Fruit fly (Drosophila melanogaster): ENCODE data around the gene 5-HT2B.

Gene 5-HT2B

DNA sequence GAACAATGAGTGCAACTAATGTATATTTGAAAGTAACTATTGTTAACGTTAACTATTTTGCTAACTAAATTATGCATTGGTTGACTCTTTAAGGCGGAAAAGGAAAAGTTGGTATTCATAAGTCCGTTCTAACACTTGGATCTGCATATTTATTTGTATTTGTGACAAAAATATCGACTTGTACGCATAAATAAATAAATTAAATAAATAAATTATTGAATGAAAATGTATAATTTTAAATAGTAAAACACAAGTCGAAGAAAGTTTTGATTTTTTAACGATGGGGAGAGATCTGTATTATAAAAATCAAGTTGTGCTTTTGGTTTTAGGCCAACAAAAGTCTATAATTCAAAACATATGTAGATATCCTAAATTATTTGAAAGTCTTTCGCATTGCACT lies 89.6 kb downstream of the 5-HT2B start, which contains the start of gene CG8036:
Gene CG8036, plus strand, starts transcription at position 301 of the 400 bp plus-strand sequence.
- TF ChIP-seq Abd-B (GFP tag; optimal IDR thresholded peaks at IDR 0.05) (no peak), rgr (GFP tag; optimal IDR thresholded peaks at IDR 0.05) (no peak), brk (GFP tag; optimal IDR thresholded peaks at IDR 0.05) (no peak), usp (GFP tag; optimal IDR thresholded peaks at IDR 0.05) (no peak), Rel (GFP tag; optimal IDR thresholded peaks at IDR 0.05) (no peak), Rel (tag; optimal IDR thresholded peaks at IDR 0.05) (no peak), HLH106 (tag; optimal IDR thresholded peaks at IDR 0.05) (no peak), Vsx2 (GFP tag; optimal IDR thresholded peaks at IDR 0.05; ENCODE audit: partially characterized antibody) (no peak), Dfd (GFP tag; optimal IDR thresholded peaks at IDR 0.05) (no peak), br (GFP tag; optimal IDR thresholded peaks at IDR 0.05) (no peak), pan (optimal IDR thresholded peaks at IDR 0.05) (no peak), dsf (GFP tag; optimal IDR thresholded peaks at IDR 0.05; ENCODE audit: borderline replicate concordance) (no peak), CG9705 (GFP tag; optimal IDR thresholded peaks at IDR 0.05) (no peak), h (GFP tag; optimal IDR thresholded peaks at IDR 0.05) (no peak), jim (GFP tag; optimal IDR thresholded peaks at IDR 0.05) (no peak), CrebA (GFP tag; optimal IDR thresholded peaks at IDR 0.05; ENCODE audit: borderline replicate concordance) (no peak)

DNA sequence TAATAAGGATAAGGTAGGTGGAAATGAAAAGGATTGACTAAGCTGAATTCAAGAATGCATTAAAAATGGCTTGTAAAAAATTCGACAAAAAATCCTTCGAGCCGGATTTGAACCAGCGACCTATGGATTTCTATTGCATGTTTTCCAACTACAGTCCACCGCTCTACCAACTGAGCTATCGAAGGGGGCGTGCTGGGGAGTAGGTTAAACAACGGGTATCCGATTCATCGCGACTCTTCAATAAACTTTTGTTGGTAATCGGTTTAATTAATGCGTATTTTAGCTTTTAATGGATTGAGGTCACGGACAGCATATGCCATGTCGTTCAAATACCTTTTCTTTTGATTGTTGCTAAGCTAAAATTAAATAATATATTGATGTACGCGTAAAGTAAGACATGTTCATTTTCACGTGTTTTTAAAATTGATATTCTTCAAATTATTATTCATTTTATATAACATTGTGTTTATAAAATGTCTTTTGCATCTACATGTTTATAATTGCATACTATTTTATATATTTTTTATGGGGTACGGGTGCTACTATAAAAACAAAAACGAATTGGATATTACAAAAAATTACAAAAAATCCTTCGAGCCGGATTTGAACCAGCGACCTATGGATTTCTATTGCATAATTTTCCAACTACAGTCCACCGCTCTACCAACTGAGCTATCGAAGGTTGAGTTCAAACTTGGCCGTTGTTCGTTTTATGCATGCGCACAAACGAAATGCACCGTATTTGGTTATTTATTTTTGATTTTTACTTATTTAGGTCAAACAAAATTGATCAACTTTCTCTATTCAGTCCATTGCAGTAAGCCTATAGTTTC lies 90.2 kb downstream of the 5-HT2B start:
- TF ChIP-seq dl (GFP tag; optimal IDR thresholded peaks at IDR 0.05; ENCODE audit: insufficient read depth in 1 of 2, partially characterized antibody in 2 of 2) (peak in 1 of 2 experiments; percentile 4), br (GFP tag; optimal IDR thresholded peaks at IDR 0.05) (no peak), Abd-B (GFP tag; optimal IDR thresholded peaks at IDR 0.05) (no peak)

DNA sequence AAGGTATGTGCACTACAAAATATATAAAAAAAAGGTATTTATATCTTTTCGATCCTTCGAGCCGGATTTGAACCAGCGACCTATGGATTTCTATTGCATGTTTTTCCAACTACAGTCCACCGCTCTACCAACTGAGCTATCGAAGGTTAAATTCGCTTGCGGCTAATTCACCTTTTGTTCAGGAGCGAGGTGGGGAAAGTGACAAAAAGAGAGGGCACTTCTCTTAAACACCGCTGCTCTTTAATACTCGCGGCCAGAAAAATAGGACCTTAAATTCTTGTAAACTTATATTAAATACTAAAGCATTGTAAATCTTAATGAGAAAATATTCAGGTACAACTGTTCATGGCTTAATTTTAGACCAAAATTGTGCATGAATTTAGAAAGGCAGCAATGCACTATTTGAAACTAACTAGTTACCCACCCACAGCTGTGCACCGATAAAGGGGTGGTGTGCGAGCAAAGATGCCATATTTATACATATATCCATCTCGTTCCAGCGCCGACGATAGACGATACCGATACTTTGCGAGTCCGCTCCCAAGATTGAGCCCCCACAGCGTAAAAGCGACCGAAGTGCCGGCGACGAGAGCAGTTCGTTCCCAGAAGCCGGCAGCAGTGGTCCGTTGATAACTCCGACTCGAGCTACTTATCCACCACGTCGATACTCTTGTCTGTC lies 91.2 kb downstream of the 5-HT2B start:
- TF ChIP-seq Myc (optimal IDR thresholded peaks at IDR 0.05) (peak; percentile 17), sage (GFP tag; optimal IDR thresholded peaks at IDR 0.05) (peak; percentile 95), psq (GFP tag; optimal IDR thresholded peaks at IDR 0.05) (peak; percentile 94), Hr83 (GFP tag; optimal IDR thresholded peaks at IDR 0.05; ENCODE audit: poor library complexity, severe bottlenecking) (peak; percentile 10), lola (GFP tag; optimal IDR thresholded peaks at IDR 0.05) (no peak), woc (GFP tag; optimal IDR thresholded peaks at IDR 0.05) (peak; percentile 98), HLH106 (tag; optimal IDR thresholded peaks at IDR 0.05) (peak; percentile 96), rgr (GFP tag; optimal IDR thresholded peaks at IDR 0.05) (peak; percentile 98), fru (GFP tag; optimal IDR thresholded peaks at IDR 0.05) (peak; percentile 98), foxo (GFP tag; optimal IDR thresholded peaks at IDR 0.05) (peak; percentile 92 to 99), N (GFP tag; optimal IDR thresholded peaks at IDR 0.05) (no peak), Jra (GFP tag; optimal IDR thresholded peaks at IDR 0.05) (peak; percentile 95), CG32264 (GFP tag; optimal IDR thresholded peaks at IDR 0.05) (peak; percentile 93), jim (GFP tag; optimal IDR thresholded peaks at IDR 0.05) (no peak), CG9705 (GFP tag; optimal IDR thresholded peaks at IDR 0.05) (peak; percentile 92), Hr78 (GFP tag; optimal IDR thresholded peaks at IDR 0.05) (no peak), Sp1 (GFP tag; optimal IDR thresholded peaks at IDR 0.05) (peak; percentile 97), GATAd (GFP tag; optimal IDR thresholded peaks at IDR 0.05) (no peak), h (GFP tag; optimal IDR thresholded peaks at IDR 0.05) (peak; percentile 99), Abd-B (GFP tag; optimal IDR thresholded peaks at IDR 0.05) (no peak), Hnf4 (GFP tag; optimal IDR thresholded peaks at IDR 0.05) (peak; percentile 97), tai (GFP tag; optimal IDR thresholded peaks at IDR 0.05) (no peak), CrebA (GFP tag; optimal IDR thresholded peaks at IDR 0.05; ENCODE audit: borderline replicate concordance) (peak; percentile 96), OdsH (GFP tag; optimal IDR thresholded peaks at IDR 0.05) (peak; percentile 99), dmrt93B (GFP tag; optimal IDR thresholded peaks at IDR 0.05) (peak; percentile 89), brk (GFP tag; optimal IDR thresholded peaks at IDR 0.05) (peak; percentile 96), pan (optimal IDR thresholded peaks at IDR 0.05) (no peak), br (GFP tag; optimal IDR thresholded peaks at IDR 0.05) (peak; percentile 98), Dfd (GFP tag; optimal IDR thresholded peaks at IDR 0.05) (no peak), Dif (GFP tag; optimal IDR thresholded peaks at IDR 0.05; ENCODE audit: partially characterized antibody) (peak; percentile 80), sv (GFP tag; optimal IDR thresholded peaks at IDR 0.05) (peak; percentile 96), ey (GFP tag; optimal IDR thresholded peaks at IDR 0.05) (peak; percentile 98), dl (GFP tag; optimal IDR thresholded peaks at IDR 0.05; ENCODE audit: insufficient read depth in 1 of 2, partially characterized antibody in 2 of 2) (peak in 1 of 2 experiments; percentile 16), Mio (GFP tag; optimal IDR thresholded peaks at IDR 0.05) (peak; percentile 90), Rel (GFP tag; optimal IDR thresholded peaks at IDR 0.05) (peak; percentile 88), Rel (tag; optimal IDR thresholded peaks at IDR 0.05) (peak; percentile 86), usp (GFP tag; optimal IDR thresholded peaks at IDR 0.05) (no peak), dsf (GFP tag; optimal IDR thresholded peaks at IDR 0.05; ENCODE audit: borderline replicate concordance) (peak; percentile 85), Vsx2 (GFP tag; optimal IDR thresholded peaks at IDR 0.05; ENCODE audit: partially characterized antibody) (no peak)

Measured in whole organism, wandering third instar larva.